Fruit fly (Drosophila melanogaster) whole organism, embryonic: Measurements from ENCODE around the gene CG13454.

Experiments used
- Antp ChIP-seq: fragments of 200-800 bp; sonication (Bioruptor generic); optimal IDR thresholded peaks from 3 replicates; lab custom pipeline; 2016; ENCODE audit warnings: missing biosample characterization, missing genetic modification characterization
- CG10274 ChIP-seq: fragments of 200-800 bp; sonication (Bioruptor generic); optimal IDR thresholded peaks from 3 replicates; lab custom pipeline; 2017; ENCODE audit warnings: missing biosample characterization, mild to moderate bottlenecking, missing genetic modification characterization
- CG12744 ChIP-seq: fragments of 200-800 bp; sonication (Bioruptor generic); optimal IDR thresholded peaks from 2 replicates; lab custom pipeline; 2016; ENCODE audit warnings: missing biosample characterization, missing genetic modification characterization
- CG13775 ChIP-seq: fragments of 200-800 bp; sonication (Bioruptor generic); optimal IDR thresholded peaks from 3 replicates; lab custom pipeline; 2017; ENCODE audit warnings: missing biosample characterization, mild to moderate bottlenecking, missing genetic modification characterization
- CG14050 ChIP-seq: fragments of 200-800 bp; sonication (Bioruptor generic); IDR thresholded peaks from 3 replicates; pipeline ENCODE4 v1.3.6; 2022; ENCODE audit warnings: missing biosample characterization, missing genetic modification characterization
- CG14710 ChIP-seq: fragments of 200-800 bp; sonication (Bioruptor generic); optimal IDR thresholded peaks from 3 replicates; lab custom pipeline; 2019; ENCODE audit warnings: missing biosample characterization, mild to moderate bottlenecking, missing genetic modification characterization, moderate library complexity
- CG16779 ChIP-seq: fragments of 200-800 bp; sonication (Bioruptor generic); IDR thresholded peaks from 2 replicates; pipeline ENCODE4 v1.3.6; 2022; ENCODE audit warnings: missing biosample characterization, missing genetic modification characterization
- CG1792 ChIP-seq: fragments of 200-800 bp; sonication (Bioruptor generic); optimal IDR thresholded peaks from 2 replicates; lab custom pipeline; 2016; ENCODE audit warnings: missing biosample characterization, missing genetic modification characterization
- CG18476 ChIP-seq: fragments of 200-800 bp; sonication (Bioruptor generic); optimal IDR thresholded peaks from 2 replicates; lab custom pipeline; 2016; ENCODE audit warnings: missing biosample characterization, mild to moderate bottlenecking, missing genetic modification characterization
- CG30431 ChIP-seq: fragments of 200-800 bp; sonication (Bioruptor generic); optimal IDR thresholded peaks from 2 replicates; lab custom pipeline; 2017; ENCODE audit warnings: missing biosample characterization, missing genetic modification characterization
- CG3163 ChIP-seq: fragments of 200-800 bp; sonication (Bioruptor generic); optimal IDR thresholded peaks from 3 replicates; lab custom pipeline; 2016; ENCODE audit warnings: missing biosample characterization, missing genetic modification characterization
- CG32772 ChIP-seq: fragments of 200-800 bp; sonication (Bioruptor generic); IDR thresholded peaks from 2 replicates; pipeline ENCODE4 v1.3.6; 2022; ENCODE audit warnings: missing biosample characterization, missing genetic modification characterization
- CG7839 ChIP-seq: fragments of 200-800 bp; sonication (Bioruptor generic); optimal IDR thresholded peaks from 3 replicates; lab custom pipeline; 2018; ENCODE audit warnings: missing biosample characterization, mild to moderate bottlenecking, missing genetic modification characterization, moderate library complexity
- CG8478 ChIP-seq: fragments of >200 bp; optimal IDR thresholded peaks from 2 replicates; lab custom pipeline; 2018
- CG9797 ChIP-seq: fragments of 200-800 bp; sonication (Bioruptor generic); optimal IDR thresholded peaks from 3 replicates; lab custom pipeline; 2018; ENCODE audit warnings: missing biosample characterization, mild to moderate bottlenecking, missing genetic modification characterization
- CG9817 ChIP-seq: fragments of 200-800 bp; sonication (Bioruptor generic); optimal IDR thresholded peaks from 2 replicates; lab custom pipeline; 2018; ENCODE audit warnings: missing biosample characterization, mild to moderate bottlenecking, missing genetic modification characterization, moderate library complexity
- Chrac-16 ChIP-seq: fragments of 200-800 bp; sonication (Bioruptor generic); optimal IDR thresholded peaks from 3 replicates; lab custom pipeline; 2016; ENCODE audit warnings: missing biosample characterization, missing genetic modification characterization
- CrebB ChIP-seq: fragments of 200-800 bp; sonication (Bioruptor generic); optimal IDR thresholded peaks from 3 replicates; lab custom pipeline; 2018; ENCODE audit warnings: missing biosample characterization, mild to moderate bottlenecking, missing genetic modification characterization
- Dek ChIP-seq: fragments of 200-800 bp; sonication (Bioruptor generic); optimal IDR thresholded peaks from 3 replicates; lab custom pipeline; 2019; ENCODE audit warnings: missing biosample characterization, mild to moderate bottlenecking, missing genetic modification characterization, moderate library complexity
- Dip2 ChIP-seq: fragments of 200-800 bp; sonication (Bioruptor generic); IDR thresholded peaks from 2 replicates; pipeline ENCODE4 v1.3.6; 2022; ENCODE audit warnings: missing biosample characterization, missing genetic modification characterization
- Ets65A ChIP-seq: fragments of 200-800 bp; sonication (Bioruptor generic); peaks from one replicate; lab custom pipeline; 2016; ENCODE audit warnings: missing biosample characterization, missing genetic modification characterization
- Fer2 ChIP-seq: fragments of 200-800 bp; sonication (Bioruptor generic); optimal IDR thresholded peaks from 2 replicates; lab custom pipeline; 2018; ENCODE audit warnings: missing biosample characterization, mild to moderate bottlenecking, missing genetic modification characterization, moderate library complexity
- H15 ChIP-seq: fragments of 200-800 bp; sonication (Bioruptor generic); IDR thresholded peaks from 3 replicates; pipeline ENCODE4 v1.3.6; 2022; ENCODE audit warnings: missing biosample characterization, missing genetic modification characterization
- HLH4C ChIP-seq: fragments of 200-800 bp; sonication (Bioruptor generic); IDR thresholded peaks from 3 replicates; pipeline ENCODE4 v1.3.6; 2022; ENCODE audit warnings: missing biosample characterization, missing genetic modification characterization; ENCODE audit not compliant: partially characterized antibody
- HmgZ ChIP-seq: fragments of 200-800 bp; sonication (Bioruptor generic); optimal IDR thresholded peaks from 2 replicates; lab custom pipeline; 2018; ENCODE audit warnings: missing biosample characterization, mild to moderate bottlenecking, missing genetic modification characterization
- Hr51 ChIP-seq, 2 experiments: fragments of 200-800 bp; sonication (Bioruptor generic); optimal IDR thresholded peaks; 2 replicates in 1 of 2; 3 replicates in 1 of 2; lab custom pipeline; 2016 to 2018; ENCODE audit warnings: missing biosample characterization in 2 of 2, missing genetic modification characterization in 2 of 2, mild to moderate bottlenecking in 1 of 2, moderate library complexity in 1 of 2
- Jarid2 ChIP-seq: fragments of 200-800 bp; sonication (Bioruptor generic); optimal IDR thresholded peaks from 3 replicates; lab custom pipeline; 2017; ENCODE audit warnings: mild to moderate bottlenecking, missing biosample characterization, missing genetic modification reagents, missing genetic modification characterization
- Mrtf ChIP-seq: fragments of 200-800 bp; sonication (Bioruptor generic); IDR thresholded peaks from 3 replicates; pipeline ENCODE4 v1.3.6; 2022; ENCODE audit warnings: missing biosample characterization, missing genetic modification characterization
- Six4 ChIP-seq: fragments of 200-800 bp; sonication (Bioruptor generic); optimal IDR thresholded peaks from 2 replicates; lab custom pipeline; 2016; ENCODE audit warnings: missing biosample characterization, missing genetic modification characterization
- Sry-β ChIP-seq: fragments of 200-800 bp; sonication (Bioruptor generic); optimal IDR thresholded peaks from 2 replicates; lab custom pipeline; 2018; ENCODE audit warnings: missing biosample characterization, mild to moderate bottlenecking, missing genetic modification characterization, moderate library complexity
- ato ChIP-seq: fragments of 200-800 bp; sonication (Bioruptor generic); IDR thresholded peaks from 2 replicates; pipeline ENCODE4 v1.3.6; 2022; ENCODE audit warnings: missing biosample characterization, missing genetic modification characterization; ENCODE audit not compliant: partially characterized antibody
- btn ChIP-seq: fragments of 200-800 bp; sonication (Bioruptor generic); optimal IDR thresholded peaks from 2 replicates; lab custom pipeline; 2016; ENCODE audit warnings: missing biosample characterization, missing genetic modification characterization
- caup ChIP-seq: fragments of 200-800 bp; sonication (Bioruptor generic); optimal IDR thresholded peaks from 3 replicates; lab custom pipeline; 2017; ENCODE audit warnings: missing biosample characterization, mild to moderate bottlenecking, missing genetic modification characterization, moderate library complexity; ENCODE audit not compliant: severe bottlenecking
- crp ChIP-seq, 2 experiments: fragments of 200-800 bp; sonication (Bioruptor generic); optimal IDR thresholded peaks; 2 replicates in 1 of 2; 3 replicates in 1 of 2; lab custom pipeline; 2017; ENCODE audit warnings: missing biosample characterization in 2 of 2, missing genetic modification characterization in 2 of 2, mild to moderate bottlenecking in 1 of 2, moderate library complexity in 1 of 2
- dm ChIP-seq: fragments of 200-800 bp; sonication (Bioruptor generic); optimal IDR thresholded peaks from 3 replicates; lab custom pipeline; 2016; ENCODE audit warnings: missing biosample characterization, missing genetic modification characterization
- gfzf ChIP-seq: fragments of 200-800 bp; sonication (Bioruptor generic); optimal IDR thresholded peaks from 2 replicates; lab custom pipeline; 2016; ENCODE audit warnings: missing biosample characterization, mild to moderate bottlenecking, missing genetic modification characterization, moderate library complexity
- hbn ChIP-seq: fragments of 200-800 bp; sonication (Bioruptor generic); IDR thresholded peaks from 2 replicates; pipeline ENCODE4 v1.3.6; 2022; ENCODE audit warnings: missing biosample characterization, missing genetic modification characterization; ENCODE audit not compliant: partially characterized antibody
- ind ChIP-seq: fragments of 200-800 bp; sonication (Bioruptor generic); optimal IDR thresholded peaks from 3 replicates; lab custom pipeline; 2016; ENCODE audit warnings: missing biosample characterization, missing genetic modification characterization
- kah ChIP-seq: fragments of 200-800 bp; sonication (Bioruptor generic); optimal IDR thresholded peaks from 2 replicates; lab custom pipeline; 2018; ENCODE audit warnings: missing biosample characterization, mild to moderate bottlenecking, missing genetic modification characterization
- kay ChIP-seq: fragments of 200-800 bp; sonication (Bioruptor generic); optimal IDR thresholded peaks from 2 replicates; lab custom pipeline; 2016; ENCODE audit warnings: missing biosample characterization, missing genetic modification characterization
- nerfin-2 ChIP-seq: fragments of 200-800 bp; sonication (Bioruptor generic); IDR thresholded peaks from 2 replicates; pipeline ENCODE4 v1.3.6; 2022; ENCODE audit warnings: missing biosample characterization, missing genetic modification characterization; ENCODE audit not compliant: partially characterized antibody
- odd ChIP-seq: fragments of 200-800 bp; sonication (Bioruptor generic); optimal IDR thresholded peaks from 2 replicates; lab custom pipeline; 2017; ENCODE audit warnings: missing biosample characterization, mild to moderate bottlenecking, missing genetic modification characterization
- p53 ChIP-seq: fragments of 200-800 bp; sonication (Bioruptor generic); optimal IDR thresholded peaks from 2 replicates; lab custom pipeline; 2016; ENCODE audit warnings: missing biosample characterization, missing genetic modification characterization
- pfk ChIP-seq: fragments of 200-800 bp; sonication (Bioruptor generic); optimal IDR thresholded peaks from 2 replicates; lab custom pipeline; 2018; ENCODE audit warnings: missing biosample characterization, mild to moderate bottlenecking, missing genetic modification characterization, moderate library complexity
- pnt ChIP-seq: fragments of 200-800 bp; sonication (Bioruptor generic); optimal IDR thresholded peaks from 3 replicates; lab custom pipeline; 2016; ENCODE audit warnings: missing biosample characterization, missing genetic modification characterization
- ro ChIP-seq: fragments of 200-800 bp; sonication (Bioruptor generic); IDR thresholded peaks from 2 replicates; pipeline ENCODE4 v1.3.6; 2022; ENCODE audit warnings: missing biosample characterization, missing genetic modification characterization
- stwl ChIP-seq: fragments of 200-800 bp; sonication (Bioruptor generic); optimal IDR thresholded peaks from 3 replicates; lab custom pipeline; 2018; ENCODE audit warnings: missing biosample characterization, mild to moderate bottlenecking, missing genetic modification characterization, moderate library complexity
- tin ChIP-seq: fragments of 200-800 bp; sonication (Bioruptor generic); optimal IDR thresholded peaks from 3 replicates; lab custom pipeline; 2016; ENCODE audit warnings: missing biosample characterization, missing genetic modification characterization
- vfl ChIP-seq: fragments of 200-800 bp; sonication (Bioruptor generic); optimal IDR thresholded peaks from 2 replicates; lab custom pipeline; 2016; ENCODE audit warnings: missing biosample characterization, missing genetic modification characterization
- wek ChIP-seq: fragments of 200-800 bp; sonication (Bioruptor generic); optimal IDR thresholded peaks from 3 replicates; lab custom pipeline; 2018; ENCODE audit warnings: missing biosample characterization, mild to moderate bottlenecking, missing genetic modification characterization, moderate library complexity

The CG13454 gene

DNA sequence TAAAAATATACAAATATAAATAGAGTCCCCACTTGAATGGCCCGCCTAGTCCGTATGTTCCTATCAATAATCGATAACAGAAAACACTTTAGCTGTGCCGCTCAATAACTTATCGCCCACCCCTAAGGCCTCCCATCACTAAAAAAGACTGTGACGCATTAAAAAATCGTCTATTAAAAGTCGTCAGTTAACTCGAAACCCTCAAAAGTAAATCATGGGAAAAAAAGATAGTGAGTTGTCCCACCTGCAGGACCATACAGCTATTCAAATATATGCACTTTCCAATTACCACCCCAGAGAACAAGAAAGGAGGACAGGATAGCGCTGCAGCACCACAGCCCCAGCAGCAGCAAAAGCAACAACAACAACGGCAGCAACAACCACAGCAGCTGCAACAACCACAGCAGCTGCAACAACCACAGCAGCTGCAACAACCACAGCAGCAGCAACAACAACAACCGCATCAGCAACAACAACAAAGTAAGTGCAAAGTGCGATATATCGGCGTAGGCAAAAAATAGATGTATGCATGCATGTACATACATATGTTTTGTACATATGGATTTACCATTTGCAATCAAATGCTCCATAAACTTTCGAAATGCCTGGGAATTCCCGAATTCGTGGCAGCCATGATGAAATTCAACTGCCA lies 37.3 kb upstream of the CG13454 start, which contains the start of gene AGO2 (continued):
- TF ChIP-seq CG9817 (no peak), CG14050 (no peak), CG13775 (GFP tag; lab: Kevin White, UChicago) (no peak), kay (GFP tag; lab: Kevin White, UChicago) (peak; percentile 91), CG14710 (tag; lab: Kevin White, UChicago) (peak; percentile 81), gfzf (peak; percentile 41), CrebB (tag; lab: Kevin White, UChicago) (peak; percentile 30), CG32772 (no peak), pnt (no peak), CG9797 (peak; percentile 53), Ets65A (no peak), stwl (peak; percentile 55), ato (GFP tag; lab: Robert Waterston, UW) (peak; percentile 62), Six4 (GFP tag; lab: Kevin White, UChicago) (peak; percentile 17), Sry-β (no peak), crp (GFP tag; optimal IDR thresholded peaks at IDR 0.05; lab: Kevin White, UChicago) (peak in 1 of 2 experiments; percentile 26), Dek (tag; lab: Kevin White, UChicago) (no peak), ro (GFP tag; lab: Robert Waterston, UW) (no peak), dm (no peak), nerfin-2 (GFP tag; lab: Robert Waterston, UW) (peak; percentile 73; the same call in 1 of the 2 replicates), caup (GFP tag; lab: Kevin White, UChicago) (no peak), ind (GFP tag; lab: Kevin White, UChicago) (no peak), Jarid2 (GFP tag; lab: Kevin White, UChicago) (peak; percentile 38), p53 (GFP tag; lab: Kevin White, UChicago) (no peak), wek (GFP tag; lab: Kevin White, UChicago) (peak; percentile 17), Dip2 (GFP tag; lab: Robert Waterston, UW) (no peak), CG8478 (lab: Kevin White, UChicago) (no peak), tin (peak; percentile 4), hbn (GFP tag; lab: Robert Waterston, UW) (peak; percentile 50), Hr51 (GFP tag; optimal IDR thresholded peaks at IDR 0.05; lab: Kevin White, UChicago) (peak in 1 of 2 experiments; percentile 61), Antp (GFP tag; lab: Kevin White, UChicago) (no peak), CG10274 (GFP tag; lab: Kevin White, UChicago) (no peak), HLH4C (GFP tag; lab: Robert Waterston, UW) (peak; percentile 77), CG12744 (GFP tag; lab: Kevin White, UChicago) (no peak), CG1792 (GFP tag; lab: Kevin White, UChicago) (no peak), CG16779 (GFP tag; lab: Robert Waterston, UW) (no peak), CG3163 (GFP tag; lab: Kevin White, UChicago) (peak; percentile 32), vfl (GFP tag; lab: Kevin White, UChicago) (no peak), Mrtf (GFP tag; lab: Robert Waterston, UW) (no peak), CG30431 (GFP tag; lab: Kevin White, UChicago) (no peak), CG7839 (tag; lab: Kevin White, UChicago) (no peak), odd (GFP tag; lab: Kevin White, UChicago) (peak; percentile 20), pfk (GFP tag; lab: Kevin White, UChicago) (no peak), btn (GFP tag; lab: Kevin White, UChicago) (no peak), Chrac-16 (no peak), HmgZ (tag; lab: Kevin White, UChicago) (no peak), CG18476 (no peak), H15 (no peak), kah (GFP tag; lab: Kevin White, UChicago) (no peak), Fer2 (tag; lab: Kevin White, UChicago) (no peak)
